Fruit fly (Drosophila melanogaster): ENCODE data around the gene CG1792.
A peak's percentile ranks its signal among the peaks of the same experiment; 100 is the strongest.

CG1792 gene

DNA sequence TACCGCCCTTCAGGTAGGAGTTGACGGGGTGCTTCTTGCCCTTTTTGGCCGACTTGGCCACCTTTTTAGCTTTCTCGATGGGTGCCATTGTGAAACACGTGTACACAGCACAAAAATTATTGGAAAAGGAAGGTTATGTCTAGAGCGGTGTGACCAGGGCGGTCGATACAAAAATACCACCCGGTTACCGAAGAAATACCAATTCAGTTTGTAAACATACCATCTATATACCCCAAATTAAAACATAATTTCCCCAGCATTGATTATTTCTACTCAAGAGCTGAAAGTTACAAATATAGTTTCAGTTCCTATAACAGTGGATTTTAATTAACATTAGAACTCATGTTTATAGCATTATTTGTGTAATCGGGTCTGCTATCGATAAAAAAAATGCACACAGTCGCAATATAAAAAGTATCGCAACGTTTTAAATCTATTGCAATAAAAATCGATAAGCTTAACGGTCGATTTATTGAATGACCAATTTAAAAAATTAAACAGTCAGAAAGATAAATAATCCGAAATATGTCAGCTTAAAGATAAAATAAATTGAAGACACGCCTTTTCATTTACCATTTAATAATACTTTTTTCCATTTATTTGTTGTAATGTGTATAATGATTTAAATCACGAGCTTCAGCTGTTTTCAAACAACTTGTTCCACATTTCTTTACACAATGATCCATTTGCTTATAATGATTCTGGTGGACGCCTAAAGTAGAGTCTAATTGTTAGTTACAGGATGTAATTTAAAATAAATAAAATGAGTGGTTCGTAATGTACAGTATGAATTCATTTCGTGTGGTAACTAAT lies 19.8 kb upstream of the CG1792 start, which contains the start of gene RpL6 (continued):
- TF ChIP-seq CG7963 (GFP tag; IDR thresholded peaks at IDR 0.05; ENCODE audit: partially characterized antibody) (peak; percentile 71), CG9215 (GFP tag; IDR thresholded peaks at IDR 0.05) (no peak), CG16813 (GFP tag; IDR thresholded peaks at IDR 0.05; ENCODE audit: partially characterized antibody) (peak; percentile 82), shn (GFP tag; optimal IDR thresholded peaks at IDR 0.05) (no peak), Ets97D (GFP tag; optimal IDR thresholded peaks at IDR 0.05) (peak; percentile 84), phol (tag; optimal IDR thresholded peaks at IDR 0.05) (peak; percentile 37), Stat92E (GFP tag; optimal IDR thresholded peaks at IDR 0.05) (peak in 1 of 3 experiments; percentile 49), CG12071 (GFP tag; optimal IDR thresholded peaks at IDR 0.05) (no peak), nmo (GFP tag; optimal IDR thresholded peaks at IDR 0.05) (peak; percentile 58), sisA (GFP tag; IDR thresholded peaks at IDR 0.05) (no peak), Usf (GFP tag; optimal IDR thresholded peaks at IDR 0.05) (no peak), CG5953 (GFP tag; IDR thresholded peaks at IDR 0.05) (no peak), CG34422 (GFP tag; IDR thresholded peaks at IDR 0.05) (peak; percentile 76; the same call in 1 of the 3 replicates), BEAF-32 (GFP tag; optimal IDR thresholded peaks at IDR 0.05) (peak; percentile 84), Fer3 (tag; optimal IDR thresholded peaks at IDR 0.05) (no peak), gfzf (GFP tag; optimal IDR thresholded peaks at IDR 0.05) (peak; percentile 93), sug (tag; optimal IDR thresholded peaks at IDR 0.05) (peak; percentile 1), ken (GFP tag; IDR thresholded peaks at IDR 0.05) (0 out of 3 replicates have a peak, but pooled peaks have one; percentile 37), CG2116 (GFP tag; optimal IDR thresholded peaks at IDR 0.05) (peak; percentile 99), rib (GFP tag; IDR thresholded peaks at IDR 0.05) (no peak), CG15269 (tag; optimal IDR thresholded peaks at IDR 0.05) (peak; percentile 13), bcd (GFP tag; optimal IDR thresholded peaks at IDR 0.05) (peak; percentile 10), Nf-YB (GFP tag; optimal IDR thresholded peaks at IDR 0.05) (no peak), pb (GFP tag; optimal IDR thresholded peaks at IDR 0.05) (no peak), trem (tag; optimal IDR thresholded peaks at IDR 0.05) (peak; percentile 87), Dll (GFP tag; IDR thresholded peaks at IDR 0.05; ENCODE audit: partially characterized antibody) (peak; percentile 87), CG31365 (tag; optimal IDR thresholded peaks at IDR 0.05) (peak; percentile 6), Hsf (GFP tag; optimal IDR thresholded peaks at IDR 0.05) (peak; percentile 30), CG17802 (tag; optimal IDR thresholded peaks at IDR 0.05) (no peak), CG15514 (GFP tag; optimal IDR thresholded peaks at IDR 0.05) (peak; percentile 80), CG3838 (GFP tag; optimal IDR thresholded peaks at IDR 0.05) (no peak), tin (GFP tag; optimal IDR thresholded peaks at IDR 0.05) (no peak), Poxn (GFP tag; IDR thresholded peaks at IDR 0.05) (no peak), zen2 (GFP tag; IDR thresholded peaks at IDR 0.05; ENCODE audit: partially characterized antibody) (peak; percentile 37; the same call in 1 of the 3 replicates), Drgx (GFP tag; IDR thresholded peaks at IDR 0.05) (no peak), Dp (GFP tag; optimal IDR thresholded peaks at IDR 0.05) (peak; percentile 62), Camta (GFP tag; optimal IDR thresholded peaks at IDR 0.05) (peak; percentile 15), ato (GFP tag; IDR thresholded peaks at IDR 0.05; ENCODE audit: partially characterized antibody) (peak; percentile 81), H15 (GFP tag; IDR thresholded peaks at IDR 0.05) (no peak), repo (GFP tag; optimal IDR thresholded peaks at IDR 0.05) (no peak), Atf-2 (GFP tag; optimal IDR thresholded peaks at IDR 0.05) (no peak), CG42726 (GFP tag; IDR thresholded peaks at IDR 0.05; ENCODE audit: partially characterized antibody) (peak; percentile 36; the same call in 1 of the 2 replicates), lab (GFP tag; optimal IDR thresholded peaks at IDR 0.05) (peak; percentile 44), aop (GFP tag; IDR thresholded peaks at IDR 0.05) (no peak), Doc3 (GFP tag; IDR thresholded peaks at IDR 0.05; ENCODE audit: partially characterized antibody) (peak; percentile 72), CG9727 (GFP tag; optimal IDR thresholded peaks at IDR 0.05) (peak; percentile 38), salm (tag; optimal IDR thresholded peaks at IDR 0.05) (peak; percentile 4), Ravus (GFP tag; IDR thresholded peaks at IDR 0.05) (no peak)

Data from whole organism, embryonic.